Fruit fly (Drosophila melanogaster) Kc167 (cell line): ENCODE data around the gene dpy.

Source experiments
- Myc ChIP-seq: fragments of >200 bp; optimal IDR thresholded peaks from 2 replicates; lab custom pipeline; 2017; ENCODE audit warnings: missing external identifiers
- psq ChIP-seq: fragments of >200 bp; optimal IDR thresholded peaks from 2 replicates; lab custom pipeline; 2017; ENCODE audit warnings: missing external identifiers

DNA sequence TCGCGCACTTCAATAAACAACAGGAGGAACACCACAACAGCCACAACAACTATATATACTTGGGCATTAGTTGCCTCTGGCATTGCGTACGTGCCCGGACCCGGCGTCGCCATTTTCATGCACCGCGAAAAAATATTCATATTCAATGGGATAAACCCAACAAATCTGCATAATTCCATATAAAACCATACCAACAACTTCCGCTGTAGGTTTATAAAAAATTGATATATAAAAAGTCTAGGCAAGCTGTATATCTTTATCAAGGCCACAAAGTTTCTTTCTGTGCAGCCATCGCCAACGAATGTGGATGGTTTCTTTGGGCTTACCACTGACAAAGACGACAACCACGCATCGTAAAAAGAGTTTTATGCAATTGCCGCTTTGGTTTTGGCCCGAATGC lies 30.8 kb downstream of the dpy start:
- TF ChIP-seq Myc (lab: Kevin White, UChicago) (no peak), psq (lab: Kevin White, UChicago) (no peak)
